Worm (Caenorhabditis elegans) whole organism, young adult: ENCODE data around the gene T06E4.5.

ENCODE experiments used
- B0019.2 ChIP-seq: fragments of 200-800 bp; sonication (Bioruptor generic); conservative IDR thresholded peaks from 2 replicates; pipeline ENCODE4 v1.3.6; 2022; ENCODE audit warnings: missing genetic modification reagents, missing genetic modification characterization, missing compliant biosample characterization
- C17E4.6 ChIP-seq: fragments of 200-800 bp; sonication (Bioruptor generic); IDR thresholded peaks from 2 replicates; pipeline ENCODE4 v1.3.6; 2022; ENCODE audit warnings: missing genetic modification reagents, missing genetic modification characterization, missing compliant biosample characterization
- F33H1.4 ChIP-seq: fragments of 200-800 bp; sonication (Bioruptor generic); IDR thresholded peaks from 2 replicates; pipeline ENCODE4 v1.3.6; 2022; ENCODE audit warnings: missing genetic modification reagents, missing genetic modification characterization, missing compliant biosample characterization
- F37B4.10 ChIP-seq: fragments of 200-800 bp; sonication (Bioruptor generic); IDR thresholded peaks from 2 replicates; pipeline ENCODE4 v1.3.6; 2022; ENCODE audit warnings: missing genetic modification characterization, missing compliant biosample characterization
- F55B11.4 ChIP-seq: sonication (generic microtip); optimal IDR thresholded peaks from 2 replicates; lab custom pipeline; 2016; ENCODE audit warnings: missing compliant biosample characterization, missing genetic modification characterization, borderline replicate concordance; ENCODE audit not compliant: insufficient read depth
- K11D2.4 ChIP-seq: fragments of 200-800 bp; sonication (Bioruptor generic); IDR thresholded peaks from 2 replicates; pipeline ENCODE4 v1.3.6; 2022; ENCODE audit warnings: missing genetic modification reagents, missing genetic modification characterization, missing compliant biosample characterization
- Y53F4B.3 ChIP-seq: fragments of 200-800 bp; sonication (Bioruptor generic); IDR thresholded peaks from 2 replicates; pipeline ENCODE4 v1.3.6; 2022; ENCODE audit warnings: missing genetic modification reagents, missing genetic modification characterization, missing compliant biosample characterization
- Y53G8AR.9 ChIP-seq: fragments of 200-800 bp; sonication (Bioruptor generic); conservative IDR thresholded peaks from 2 replicates; pipeline ENCODE4 v1.3.6; 2022; ENCODE audit warnings: missing genetic modification reagents, missing genetic modification characterization, missing compliant biosample characterization
- Y56A3A.18 ChIP-seq: fragments of 200-800 bp; sonication (Bioruptor generic); IDR thresholded peaks from 2 replicates; pipeline ENCODE4 v1.3.6; 2022; ENCODE audit warnings: missing genetic modification reagents, missing genetic modification characterization, missing compliant biosample characterization
- Y79H2A.3 ChIP-seq: fragments of 200-800 bp; sonication (Bioruptor generic); conservative IDR thresholded peaks from 2 replicates; pipeline ENCODE4 v1.3.6; 2022; ENCODE audit warnings: missing genetic modification reagents, missing genetic modification characterization, missing compliant biosample characterization
- aptf-3 ChIP-seq: fragments of 200-800 bp; sonication (Bioruptor generic); IDR thresholded peaks from 2 replicates; pipeline ENCODE4 v1.3.6; 2022; ENCODE audit warnings: missing genetic modification characterization, missing compliant biosample characterization
- bed-2 ChIP-seq: fragments of 200-800 bp; sonication (Bioruptor generic); IDR thresholded peaks from 2 replicates; pipeline ENCODE4 v1.3.6; 2022; ENCODE audit warnings: missing genetic modification reagents, missing genetic modification characterization, missing compliant biosample characterization
- cebp-2 ChIP-seq: fragments of 200-800 bp; sonication (Bioruptor generic); IDR thresholded peaks from 2 replicates; pipeline ENCODE4 v1.3.6; 2022; ENCODE audit warnings: missing genetic modification characterization, missing compliant biosample characterization
- ceh-100 ChIP-seq: fragments of 200-800 bp; sonication (Bioruptor generic); IDR thresholded peaks from 2 replicates; pipeline ENCODE4 v1.3.6; 2022; ENCODE audit warnings: missing genetic modification reagents, missing genetic modification characterization, missing compliant biosample characterization
- efl-1 ChIP-seq: fragments of 150-350 bp; optimal IDR thresholded peaks from 2 replicates; lab custom pipeline; 2014; ENCODE audit warnings: missing biosample characterization, missing genetic modification reagents, missing genetic modification characterization
- egl-18 ChIP-seq: fragments of 200-800 bp; sonication (Bioruptor generic); IDR thresholded peaks from 2 replicates; pipeline ENCODE4 v1.3.6; 2022; ENCODE audit warnings: missing genetic modification reagents, missing genetic modification characterization, missing compliant biosample characterization
- egl-44 ChIP-seq: fragments of 200-800 bp; sonication (Bioruptor generic); IDR thresholded peaks from 2 replicates; pipeline ENCODE4 v1.3.6; 2022; ENCODE audit warnings: missing genetic modification reagents, missing genetic modification characterization, missing compliant biosample characterization
- egrh-3 ChIP-seq: fragments of 200-800 bp; sonication (Bioruptor generic); IDR thresholded peaks from 2 replicates; pipeline ENCODE4 v1.3.6; 2022; ENCODE audit warnings: missing genetic modification reagents, missing genetic modification characterization, missing compliant biosample characterization
- fkh-3 ChIP-seq: sonication (generic microtip); optimal IDR thresholded peaks from 2 replicates; lab custom pipeline; 2016; ENCODE audit warnings: mild to moderate bottlenecking, missing genetic modification characterization, missing compliant biosample characterization
- hlh-12 ChIP-seq: sonication (generic microtip); optimal IDR thresholded peaks from 2 replicates; lab custom pipeline; 2016; ENCODE audit warnings: missing genetic modification characterization, missing compliant biosample characterization
- let-526 ChIP-seq: fragments of 200-800 bp; sonication (Bioruptor generic); IDR thresholded peaks from 2 replicates; pipeline ENCODE4 v1.3.6; 2022; ENCODE audit warnings: missing genetic modification reagents, missing genetic modification characterization, missing compliant biosample characterization
- lin-26 ChIP-seq: fragments of 200-800 bp; sonication (Bioruptor generic); IDR thresholded peaks from 2 replicates; pipeline ENCODE4 v1.3.6; 2022; ENCODE audit warnings: missing genetic modification reagents, missing genetic modification characterization, missing compliant biosample characterization
- lin-54 ChIP-seq: fragments of 200-800 bp; sonication (Bioruptor generic); optimal IDR thresholded peaks from 2 replicates; lab custom pipeline; 2018; ENCODE audit warnings: mild to moderate bottlenecking, missing genetic modification characterization, missing compliant biosample characterization
- lir-1 ChIP-seq: fragments of 200-800 bp; sonication (Bioruptor generic); conservative IDR thresholded peaks from 2 replicates; pipeline ENCODE4 v1.3.6; 2022; ENCODE audit warnings: missing genetic modification reagents, missing genetic modification characterization, missing compliant biosample characterization
- lsl-1 ChIP-seq: fragments of 200-800 bp; sonication (Bioruptor generic); optimal IDR thresholded peaks from 2 replicates; lab custom pipeline; 2018; ENCODE audit warnings: mild to moderate bottlenecking, missing genetic modification characterization, moderate library complexity, missing compliant biosample characterization
- lsy-27 ChIP-seq: sonication (generic microtip); optimal IDR thresholded peaks from 2 replicates; lab custom pipeline; 2017; ENCODE audit warnings: missing genetic modification characterization, mild to moderate bottlenecking, missing compliant biosample characterization, antibody characterized with exemption, missing genotype, borderline replicate concordance; ENCODE audit not compliant: insufficient read depth
- madf-3 ChIP-seq: fragments of 200-800 bp; sonication (Bioruptor generic); IDR thresholded peaks from 2 replicates; pipeline ENCODE4 v1.3.6; 2022; ENCODE audit warnings: missing genetic modification reagents, missing genetic modification characterization, missing compliant biosample characterization
- madf-8 ChIP-seq: fragments of 200-800 bp; sonication (Bioruptor generic); conservative IDR thresholded peaks from 2 replicates; pipeline ENCODE4 v1.3.6; 2022; ENCODE audit warnings: missing genetic modification reagents, missing genetic modification characterization, missing compliant biosample characterization
- mxl-1 ChIP-seq: sonication (generic microtip); optimal IDR thresholded peaks from 2 replicates; lab custom pipeline; 2016; ENCODE audit warnings: missing genetic modification characterization, missing compliant biosample characterization
- nfya-1 ChIP-seq: sonication (generic microtip); optimal IDR thresholded peaks from 2 replicates; lab custom pipeline; 2017; ENCODE audit warnings: antibody characterized with exemption, missing compliant biosample characterization, missing genetic modification characterization, borderline replicate concordance; ENCODE audit not compliant: insufficient read depth
- nfya-2 ChIP-seq: fragments of 200-800 bp; sonication (Bioruptor generic); IDR thresholded peaks from 2 replicates; pipeline ENCODE4 v1.3.6; 2022; ENCODE audit warnings: missing genetic modification reagents, missing genetic modification characterization, missing compliant biosample characterization
- nfyb-1 ChIP-seq: fragments of 200-800 bp; sonication (Bioruptor generic); IDR thresholded peaks from 2 replicates; pipeline ENCODE4 v1.3.6; 2022; ENCODE audit warnings: missing genetic modification reagents, missing genetic modification characterization, missing compliant biosample characterization
- nhr-120 ChIP-seq: fragments of 200-800 bp; sonication (Bioruptor generic); IDR thresholded peaks from 2 replicates; pipeline ENCODE4 v1.3.6; 2022; ENCODE audit warnings: missing genetic modification characterization, missing compliant biosample characterization
- nhr-179 ChIP-seq: sonication (generic microtip); optimal IDR thresholded peaks from 2 replicates; lab custom pipeline; 2016; ENCODE audit warnings: mild to moderate bottlenecking, missing genetic modification characterization, missing compliant biosample characterization
- pha-4 ChIP-seq: fragments of 150-350 bp; sonication (generic microtip); optimal IDR thresholded peaks from 2 replicates; lab custom pipeline; 2014; ENCODE audit warnings: missing biosample characterization, missing genetic modification reagents, missing genetic modification characterization
- sdz-38 ChIP-seq: sonication (generic microtip); optimal IDR thresholded peaks from 2 replicates; lab custom pipeline; 2016; ENCODE audit warnings: missing genotype, missing genetic modification characterization, missing compliant biosample characterization
- sea-2 ChIP-seq: fragments of 200-800 bp; sonication (Bioruptor generic); IDR thresholded peaks from 2 replicates; pipeline ENCODE4 v1.3.6; 2022; ENCODE audit warnings: missing genetic modification characterization, missing compliant biosample characterization
- sptf-2 ChIP-seq: fragments of 200-800 bp; sonication (Bioruptor generic); optimal IDR thresholded peaks from 2 replicates; lab custom pipeline; 2018; ENCODE audit warnings: mild to moderate bottlenecking, missing genetic modification characterization, missing compliant biosample characterization
- tbx-9 ChIP-seq: sonication (generic microtip); optimal IDR thresholded peaks from 2 replicates; lab custom pipeline; 2016; ENCODE audit warnings: borderline replicate concordance, missing genetic modification characterization, inconsistent platforms, missing compliant biosample characterization
- tlf-1 ChIP-seq: fragments of 200-800 bp; sonication (Bioruptor generic); optimal IDR thresholded peaks from 2 replicates; lab custom pipeline; 2018; ENCODE audit warnings: mild to moderate bottlenecking, missing genetic modification characterization, missing compliant biosample characterization
- xnd-1 ChIP-seq: sonication (generic microtip); optimal IDR thresholded peaks from 2 replicates; lab custom pipeline; 2016; ENCODE audit warnings: missing genotype, missing genetic modification reagents, missing genetic modification characterization, missing compliant biosample characterization
- zfh-2 ChIP-seq: fragments of 200-800 bp; sonication (Bioruptor generic); conservative IDR thresholded peaks from 2 replicates; pipeline ENCODE4 v1.3.6; 2022; ENCODE audit warnings: missing genetic modification reagents, missing genetic modification characterization, missing compliant biosample characterization
- ztf-3 ChIP-seq: fragments of 200-800 bp; sonication (Bioruptor generic); optimal IDR thresholded peaks from 2 replicates; lab custom pipeline; 2018; ENCODE audit warnings: mild to moderate bottlenecking, missing genetic modification characterization, missing compliant biosample characterization

Gene T06E4.5

ce11 chrV:9619850-9620249 lies 11.2 kb upstream of the T06E4.5 start, which contains the start of gene idpc-6 (continued):
- TF ChIP-seq sptf-2 (GFP tag; lab: Kevin White, UChicago) (no peak), fkh-3 (tag; lab: Kevin White, UChicago) (no peak), lin-54 (GFP tag; lab: Kevin White, UChicago) (no peak)

DNA sequence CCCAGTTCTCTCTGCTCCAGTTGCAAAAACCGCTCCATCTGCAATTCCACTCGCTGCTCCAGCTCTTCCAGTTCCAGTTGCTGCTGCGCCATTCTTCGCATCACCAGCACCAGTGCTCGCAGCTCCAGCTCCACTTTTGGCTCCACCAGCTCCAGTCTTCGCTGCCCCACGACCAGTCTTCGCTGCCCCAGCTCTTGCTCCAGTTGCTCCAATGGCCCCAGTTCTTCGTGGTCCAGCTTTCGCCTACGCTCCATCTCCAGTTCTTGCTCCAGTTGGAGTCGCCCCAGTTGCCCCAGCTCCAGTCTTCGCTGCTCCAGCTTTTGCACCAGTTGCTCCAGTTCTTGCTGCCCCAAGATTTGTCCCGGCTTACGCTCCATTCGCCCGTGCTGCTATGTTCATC lies 10.6 kb upstream of the T06E4.5 start:
- TF ChIP-seq let-526 (no peak), tlf-1 (no peak), fkh-3 (tag; lab: Kevin White, UChicago) (no peak), zfh-2 (GFP tag; lab: Robert Waterston, UW) (peak; percentile 84), nhr-120 (GFP tag; lab: Robert Waterston, UW) (0 out of 2 replicates have a peak, but pooled peaks have one; percentile 41), sea-2 (GFP tag; lab: Robert Waterston, UW) (no peak), Y79H2A.3 (GFP tag; lab: Robert Waterston, UW) (no peak), F33H1.4 (GFP tag; lab: Robert Waterston, UW) (no peak), pha-4 (tag; lab: Kevin White, UChicago) (no peak), lsy-27 (tag; lab: Kevin White, UChicago) (no peak), egrh-3 (GFP tag; lab: Robert Waterston, UW) (peak; percentile 86), Y53G8AR.9 (GFP tag; lab: Robert Waterston, UW) (no peak), Y56A3A.18 (GFP tag; lab: Robert Waterston, UW) (no peak), cebp-2 (GFP tag; lab: Robert Waterston, UW) (no peak), ceh-100 (no peak), lin-26 (GFP tag; lab: Robert Waterston, UW) (no peak), aptf-3 (GFP tag; lab: Robert Waterston, UW) (0 out of 2 replicates have a peak, but pooled peaks have one; percentile 61), hlh-12 (tag; lab: Kevin White, UChicago) (no peak), sdz-38 (tag; lab: Kevin White, UChicago) (no peak), egl-18 (GFP tag; lab: Robert Waterston, UW) (no peak), nhr-179 (tag; lab: Kevin White, UChicago) (no peak), lsl-1 (GFP tag; lab: Kevin White, UChicago) (no peak), madf-3 (GFP tag; lab: Robert Waterston, UW) (0 out of 2 replicates have a peak, but pooled peaks have one; percentile 23), F37B4.10 (GFP tag; lab: Robert Waterston, UW) (no peak), bed-2 (GFP tag; lab: Robert Waterston, UW) (no peak), lir-1 (GFP tag; lab: Robert Waterston, UW) (no peak), nfyb-1 (GFP tag; lab: Robert Waterston, UW) (0 out of 2 replicates have a peak, but pooled peaks have one; percentile 35), B0019.2 (GFP tag; lab: Robert Waterston, UW) (no peak), nfya-1 (no peak), egl-44 (GFP tag; lab: Robert Waterston, UW) (no peak)

- TF ChIP-seq ztf-3 (GFP tag; lab: Kevin White, UChicago) (no peak), efl-1 (GFP tag; lab: Kevin White, UChicago) (no peak), mxl-1 (tag; lab: Kevin White, UChicago) (no peak), C17E4.6 (GFP tag; lab: Robert Waterston, UW) (no peak), nfya-2 (no peak), nfyb-1 (GFP tag; lab: Robert Waterston, UW) (no peak), K11D2.4 (no peak), tbx-9 (no peak), sdz-38 (tag; lab: Kevin White, UChicago) (no peak), egl-44 (GFP tag; lab: Robert Waterston, UW) (no peak), F55B11.4 (tag; lab: Kevin White, UChicago) (no peak), Y53F4B.3 (no peak), madf-8 (GFP tag; lab: Robert Waterston, UW) (no peak), xnd-1 (tag; lab: Kevin White, UChicago) (no peak), zfh-2 (GFP tag; lab: Robert Waterston, UW) (no peak), pha-4 (tag; lab: Kevin White, UChicago) (no peak), Y79H2A.3 (GFP tag; lab: Robert Waterston, UW) (no peak)
Measured at ce11 chrV:9621437-9621836, 9.6 kb upstream of the T06E4.5 start.
